Fruit fly (Drosophila melanogaster): ENCODE measurements around the gene COX5A.

Gene COX5A

dm6 chr3R:11780181-11780688 lies 38.9 kb upstream of the COX5A start (continued):
- TF ChIP-seq fu2 (GFP tag; optimal IDR thresholded peaks at IDR 0.05) (no peak), btn (GFP tag; optimal IDR thresholded peaks at IDR 0.05) (peak; percentile 22), stwl (tag; optimal IDR thresholded peaks at IDR 0.05) (peak; percentile 73), sna (GFP tag; IDR thresholded peaks at IDR 0.05; ENCODE audit: partially characterized antibody) (no peak), CG8924 (tag; optimal IDR thresholded peaks at IDR 0.05) (peak; percentile 98), Hr39 (optimal IDR thresholded peaks at IDR 0.05) (no peak), CG14860 (GFP tag; IDR thresholded peaks at IDR 0.05; ENCODE audit: partially characterized antibody) (no peak), Sox100B (GFP tag; optimal IDR thresholded peaks at IDR 0.05) (peak; percentile 96), lbe (GFP tag; optimal IDR thresholded peaks at IDR 0.05) (peak; percentile 84), Drgx (GFP tag; IDR thresholded peaks at IDR 0.05) (peak; percentile 95), Antp (GFP tag; optimal IDR thresholded peaks at IDR 0.05) (no peak), CG30431 (GFP tag; optimal IDR thresholded peaks at IDR 0.05) (peak; percentile 95), usp (GFP tag; optimal IDR thresholded peaks at IDR 0.05) (no peak), CG12769 (tag; optimal IDR thresholded peaks at IDR 0.05) (no peak), sqz (GFP tag; optimal IDR thresholded peaks at IDR 0.05) (peak; percentile 94), CG4730 (GFP tag; IDR thresholded peaks at IDR 0.05) (peak; percentile 68), Bdp1 (GFP tag; optimal IDR thresholded peaks at IDR 0.05) (peak; percentile 19), disco-r (GFP tag; optimal IDR thresholded peaks at IDR 0.05) (no peak), org-1 (GFP tag; optimal IDR thresholded peaks at IDR 0.05) (peak; percentile 85), cwo (GFP tag; optimal IDR thresholded peaks at IDR 0.05) (peak; percentile 62), zf30C (GFP tag; optimal IDR thresholded peaks at IDR 0.05) (no peak), croc (GFP tag; conservative IDR thresholded peaks at IDR 0.05) (peak; percentile 95), CG18619 (GFP tag; optimal IDR thresholded peaks at IDR 0.05) (peak; percentile 87), CG42726 (GFP tag; IDR thresholded peaks at IDR 0.05; ENCODE audit: partially characterized antibody) (no peak), slou (GFP tag; optimal IDR thresholded peaks at IDR 0.05) (peak; percentile 34), CG4854 (GFP tag; optimal IDR thresholded peaks at IDR 0.05) (peak; percentile 59), lola (GFP tag; optimal IDR thresholded peaks at IDR 0.05) (peak in 1 of 3 experiments; percentile 100), CG11456 (GFP tag; IDR thresholded peaks at IDR 0.05) (no peak), CG7556 (GFP tag; optimal IDR thresholded peaks at IDR 0.05) (peak; percentile 95), scrt (GFP tag; optimal IDR thresholded peaks at IDR 0.05) (peak; percentile 73), CG2199 (GFP tag; IDR thresholded peaks at IDR 0.05) (peak; percentile 80; the same call in 1 of the 3 replicates), CG9609 (GFP tag; optimal IDR thresholded peaks at IDR 0.05) (no peak), esg (GFP tag; conservative IDR thresholded peaks at IDR 0.05) (peak; percentile 78), CG6683 (GFP tag; optimal IDR thresholded peaks at IDR 0.05) (peak; percentile 61), CTCF (GFP tag; optimal IDR thresholded peaks at IDR 0.05) (peak; percentile 42), Lim3 (GFP tag; IDR thresholded peaks at IDR 0.05) (peak; percentile 43; the same call in 1 of the 2 replicates), danr (GFP tag; IDR thresholded peaks at IDR 0.05) (peak; percentile 58; the same call in 1 of the 2 replicates), CG17829 (tag; optimal IDR thresholded peaks at IDR 0.05) (peak; percentile 99), cato (GFP tag; optimal IDR thresholded peaks at IDR 0.05; ENCODE audit: borderline replicate concordance) (peak; percentile 93), CG10959 (GFP tag; IDR thresholded peaks at IDR 0.05) (peak; percentile 93), BEAF-32 (GFP tag; optimal IDR thresholded peaks at IDR 0.05) (no peak), Ada2b (GFP tag; IDR thresholded peaks at IDR 0.05) (peak; percentile 53; the same call in 1 of the 2 replicates), rib (GFP tag; IDR thresholded peaks at IDR 0.05) (no peak), eve (GFP tag; optimal IDR thresholded peaks at IDR 0.05) (peak in 1 of 2 experiments; percentile 91), CG7963 (GFP tag; IDR thresholded peaks at IDR 0.05; ENCODE audit: partially characterized antibody) (no peak), CG18599 (GFP tag; optimal IDR thresholded peaks at IDR 0.05) (peak; percentile 76), CG16813 (GFP tag; IDR thresholded peaks at IDR 0.05; ENCODE audit: partially characterized antibody) (no peak), lab (GFP tag; optimal IDR thresholded peaks at IDR 0.05) (peak; percentile 76), Fer1 (GFP tag; optimal IDR thresholded peaks at IDR 0.05) (peak; percentile 36), CG9437 (GFP tag; optimal IDR thresholded peaks at IDR 0.05) (peak; percentile 88)

All from whole organism, embryonic.